Fruit fly (Drosophila melanogaster) whole organism, embryonic: Measurements from ENCODE around the gene wtrw.

Source experiments
- Ada2b ChIP-seq: fragments of 200-800 bp; sonication (Bioruptor generic); IDR thresholded peaks from 2 replicates; pipeline ENCODE4 v1.3.6; 2022; ENCODE audit warnings: missing biosample characterization, missing genetic modification characterization
- Atf6 ChIP-seq: fragments of 200-800 bp; sonication (Bioruptor generic); IDR thresholded peaks from 2 replicates; pipeline ENCODE4 v1.3.6; 2022; ENCODE audit warnings: missing biosample characterization, missing genetic modification characterization
- BEAF-32 ChIP-seq: fragments of 200-800 bp; sonication (Bioruptor generic); optimal IDR thresholded peaks from 3 replicates; lab custom pipeline; 2017; ENCODE audit warnings: missing biosample characterization, missing genetic modification characterization, mild to moderate bottlenecking, moderate library complexity, missing genetic modification reagents
- Bdp1 ChIP-seq: fragments of 200-800 bp; sonication (Bioruptor generic); optimal IDR thresholded peaks from 3 replicates; lab custom pipeline; 2016; ENCODE audit warnings: missing biosample characterization, missing genetic modification characterization
- CG10654 ChIP-seq: fragments of 200-800 bp; sonication (Bioruptor generic); optimal IDR thresholded peaks from 2 replicates; lab custom pipeline; 2016; ENCODE audit warnings: missing biosample characterization, missing genetic modification characterization
- CG12391 ChIP-seq: fragments of 200-800 bp; sonication (Bioruptor generic); optimal IDR thresholded peaks from 3 replicates; lab custom pipeline; 2018; ENCODE audit warnings: missing biosample characterization, mild to moderate bottlenecking, missing genetic modification characterization, moderate library complexity
- CG12659 ChIP-seq: fragments of 200-800 bp; sonication (Bioruptor generic); optimal IDR thresholded peaks from 3 replicates; lab custom pipeline; 2017; ENCODE audit warnings: mild to moderate bottlenecking, missing biosample characterization, missing genetic modification reagents, missing genetic modification characterization
- CG12942 ChIP-seq: fragments of 200-800 bp; sonication (Bioruptor generic); optimal IDR thresholded peaks from 3 replicates; lab custom pipeline; 2016; ENCODE audit warnings: missing biosample characterization, missing genetic modification characterization
- CG13894 ChIP-seq: fragments of 200-800 bp; sonication (Bioruptor generic); optimal IDR thresholded peaks from 3 replicates; lab custom pipeline; 2018; ENCODE audit warnings: missing biosample characterization, mild to moderate bottlenecking, missing genetic modification characterization, moderate library complexity
- CG15011 ChIP-seq: fragments of 200-800 bp; sonication (Bioruptor generic); optimal IDR thresholded peaks from 3 replicates; lab custom pipeline; 2018; ENCODE audit warnings: missing biosample characterization, mild to moderate bottlenecking, missing genetic modification characterization
- CG2120 ChIP-seq: fragments of 200-800 bp; sonication (Bioruptor generic); optimal IDR thresholded peaks from 3 replicates; lab custom pipeline; 2016; ENCODE audit warnings: missing biosample characterization, missing genetic modification characterization
- CG3163 ChIP-seq: fragments of 200-800 bp; sonication (Bioruptor generic); optimal IDR thresholded peaks from 3 replicates; lab custom pipeline; 2016; ENCODE audit warnings: missing biosample characterization, missing genetic modification characterization
- CG3407 ChIP-seq: fragments of 200-800 bp; sonication (Bioruptor generic); optimal IDR thresholded peaks from 2 replicates; lab custom pipeline; 2018; ENCODE audit warnings: missing biosample characterization, mild to moderate bottlenecking, missing genetic modification characterization
- CG34224 ChIP-seq: fragments of 200-800 bp; sonication (Bioruptor generic); IDR thresholded peaks from 3 replicates; pipeline ENCODE4 v1.3.6; 2022; ENCODE audit warnings: missing biosample characterization, missing genetic modification characterization; ENCODE audit not compliant: partially characterized antibody
- CG3995 ChIP-seq: fragments of 200-800 bp; sonication (Bioruptor generic); optimal IDR thresholded peaks from 3 replicates; lab custom pipeline; 2016; ENCODE audit warnings: missing biosample characterization, missing genetic modification characterization
- CG4617 ChIP-seq: fragments of 200-800 bp; sonication (Bioruptor generic); optimal IDR thresholded peaks from 3 replicates; lab custom pipeline; 2016; ENCODE audit warnings: missing biosample characterization, missing genetic modification characterization, borderline replicate concordance
- CG4707 ChIP-seq: fragments of 200-800 bp; sonication (Bioruptor generic); optimal IDR thresholded peaks from 2 replicates; lab custom pipeline; 2018; ENCODE audit warnings: missing biosample characterization, mild to moderate bottlenecking, missing genetic modification characterization, moderate library complexity
- CG7786 ChIP-seq: fragments of 200-800 bp; sonication (Bioruptor generic); optimal IDR thresholded peaks from 2 replicates; lab custom pipeline; 2016; ENCODE audit warnings: missing biosample characterization, missing genetic modification characterization
- CG7839 ChIP-seq: fragments of 200-800 bp; sonication (Bioruptor generic); optimal IDR thresholded peaks from 3 replicates; lab custom pipeline; 2018; ENCODE audit warnings: missing biosample characterization, mild to moderate bottlenecking, missing genetic modification characterization, moderate library complexity
- CG7987 ChIP-seq: fragments of 200-800 bp; sonication (Bioruptor generic); optimal IDR thresholded peaks from 2 replicates; lab custom pipeline; 2018; ENCODE audit warnings: missing biosample characterization, mild to moderate bottlenecking, missing genetic modification characterization, moderate library complexity
- CG8388 ChIP-seq: fragments of 200-800 bp; sonication (Bioruptor generic); optimal IDR thresholded peaks from 2 replicates; lab custom pipeline; 2019; ENCODE audit warnings: missing biosample characterization, mild to moderate bottlenecking, missing genetic modification characterization, moderate library complexity
- CG8478 ChIP-seq: fragments of >200 bp; optimal IDR thresholded peaks from 2 replicates; lab custom pipeline; 2018
- D19A ChIP-seq: fragments of 200-800 bp; optimal IDR thresholded peaks from 3 replicates; lab custom pipeline; 2019; ENCODE audit warnings: missing biosample characterization, mild to moderate bottlenecking, missing genetic modification characterization, moderate library complexity
- Dad ChIP-seq: fragments of 200-800 bp; sonication (Bioruptor generic); optimal IDR thresholded peaks from 3 replicates; lab custom pipeline; 2016; ENCODE audit warnings: missing biosample characterization, missing genetic modification characterization
- Drgx ChIP-seq: fragments of 200-800 bp; sonication (Bioruptor generic); IDR thresholded peaks from 2 replicates; pipeline ENCODE4 v1.3.6; 2022; ENCODE audit warnings: missing biosample characterization, missing genetic modification characterization
- Ets97D ChIP-seq: fragments of 200-800 bp; sonication (Bioruptor generic); optimal IDR thresholded peaks from 3 replicates; lab custom pipeline; 2016; ENCODE audit warnings: missing biosample characterization, missing genetic modification characterization
- Fer2 ChIP-seq: fragments of 200-800 bp; sonication (Bioruptor generic); optimal IDR thresholded peaks from 2 replicates; lab custom pipeline; 2018; ENCODE audit warnings: missing biosample characterization, mild to moderate bottlenecking, missing genetic modification characterization, moderate library complexity
- H2.0 ChIP-seq: fragments of 200-800 bp; sonication (Bioruptor generic); IDR thresholded peaks from 2 replicates; pipeline ENCODE4 v1.3.6; 2022; ENCODE audit warnings: missing biosample characterization, missing genetic modification characterization
- Hey ChIP-seq: fragments of 200-800 bp; sonication (Bioruptor generic); optimal IDR thresholded peaks from 3 replicates; lab custom pipeline; 2018; ENCODE audit warnings: missing biosample characterization, mild to moderate bottlenecking, missing genetic modification characterization
- NC2β ChIP-seq: fragments of 200-800 bp; sonication (Bioruptor generic); optimal IDR thresholded peaks from 2 replicates; lab custom pipeline; 2016; ENCODE audit warnings: missing biosample characterization, missing genetic modification characterization
- Ptx1 ChIP-seq: fragments of 200-800 bp; sonication (Bioruptor generic); IDR thresholded peaks from 2 replicates; pipeline ENCODE4 v1.3.6; 2022; ENCODE audit warnings: missing biosample characterization, missing genetic modification characterization
- Rfx ChIP-seq: fragments of 200-800 bp; sonication (Bioruptor generic); IDR thresholded peaks from 2 replicates; pipeline ENCODE4 v1.3.6; 2022; ENCODE audit warnings: missing biosample characterization, missing genetic modification characterization
- Sox102F ChIP-seq: fragments of 200-800 bp; sonication (Bioruptor generic); optimal IDR thresholded peaks from 2 replicates; lab custom pipeline; 2018; ENCODE audit warnings: missing biosample characterization, mild to moderate bottlenecking, missing genetic modification characterization, moderate library complexity
- al ChIP-seq: fragments of 200-800 bp; sonication (Bioruptor generic); IDR thresholded peaks from 2 replicates; pipeline ENCODE4 v1.3.6; 2022; ENCODE audit warnings: missing biosample characterization, missing genetic modification characterization
- ase ChIP-seq: fragments of 200-800 bp; sonication (Bioruptor generic); IDR thresholded peaks from 3 replicates; pipeline ENCODE4 v1.3.6; 2022; ENCODE audit warnings: missing biosample characterization, missing genetic modification characterization
- ato ChIP-seq: fragments of 200-800 bp; sonication (Bioruptor generic); IDR thresholded peaks from 2 replicates; pipeline ENCODE4 v1.3.6; 2022; ENCODE audit warnings: missing biosample characterization, missing genetic modification characterization; ENCODE audit not compliant: partially characterized antibody
- disco-r ChIP-seq: fragments of 200-800 bp; sonication (Bioruptor generic); optimal IDR thresholded peaks from 2 replicates; lab custom pipeline; 2016; ENCODE audit warnings: missing biosample characterization, missing genetic modification characterization
- dpn ChIP-seq, 2 experiments: fragments of 200-800 bp; sonication (Bioruptor generic); optimal IDR thresholded peaks; 3 replicates each; lab custom pipeline; 2016; ENCODE audit warnings: missing biosample characterization in 2 of 2, missing genetic modification characterization in 2 of 2
- eve ChIP-seq, 2 experiments: fragments of >200 bp; optimal IDR thresholded peaks; 2 replicates each; lab custom pipeline; 2017; ENCODE audit warnings: missing biosample characterization in 2 of 2, missing genetic modification characterization in 2 of 2
- hb ChIP-seq: fragments of 200-800 bp; sonication (Bioruptor generic); IDR thresholded peaks from 3 replicates; pipeline ENCODE4 v1.3.6; 2022; ENCODE audit warnings: missing biosample characterization, missing genetic modification characterization; ENCODE audit not compliant: partially characterized antibody
- inv ChIP-seq: fragments of 200-800 bp; sonication (Bioruptor generic); IDR thresholded peaks from 2 replicates; pipeline ENCODE4 v1.3.6; 2022; ENCODE audit warnings: missing biosample characterization, missing genetic modification characterization; ENCODE audit not compliant: partially characterized antibody
- jumu ChIP-seq: fragments of 200-800 bp; sonication (Bioruptor generic); optimal IDR thresholded peaks from 3 replicates; lab custom pipeline; 2016; ENCODE audit warnings: missing biosample characterization, missing genetic modification characterization
- lilli ChIP-seq: fragments of 200-800 bp; sonication (Bioruptor generic); optimal IDR thresholded peaks from 3 replicates; lab custom pipeline; 2016; ENCODE audit warnings: missing biosample characterization, missing genetic modification characterization
- p53 ChIP-seq: fragments of 200-800 bp; sonication (Bioruptor generic); optimal IDR thresholded peaks from 2 replicates; lab custom pipeline; 2016; ENCODE audit warnings: missing biosample characterization, missing genetic modification characterization
- prd ChIP-seq, 3 experiments: fragments of >200 bp in 2 of 3; fragments of 200-800 bp in 1 of 3; sonication (Bioruptor generic) in 1 of 3; optimal IDR thresholded peaks in 2 of 3; IDR thresholded peaks in 1 of 3; 2 replicates in 2 of 3; 3 replicates in 1 of 3; pipeline versions ENCODE4 v1.3.6 to Lab custom; 2017 to 2022; ENCODE audit warnings: missing biosample characterization in 1 of 3, missing genetic modification characterization in 1 of 3
- psq ChIP-seq: fragments of 200-800 bp; sonication (Bioruptor generic); optimal IDR thresholded peaks from 2 replicates; lab custom pipeline; 2017; ENCODE audit warnings: missing biosample characterization, missing genetic modification characterization
- pzg ChIP-seq: fragments of 200-800 bp; sonication (Bioruptor generic); optimal IDR thresholded peaks from 3 replicates; lab custom pipeline; 2018; ENCODE audit warnings: missing biosample characterization, mild to moderate bottlenecking, missing genetic modification characterization, moderate library complexity
- sc ChIP-seq, 3 experiments: fragments of >200 bp in 2 of 3; fragments of 200-800 bp in 1 of 3; sonication (Bioruptor generic) in 1 of 3; optimal IDR thresholded peaks; 2 replicates in 2 of 3; 3 replicates in 1 of 3; lab custom pipeline; 2017; ENCODE audit warnings: mild to moderate bottlenecking in 1 of 3, missing biosample characterization in 1 of 3, missing genetic modification characterization in 1 of 3, missing genetic modification reagents in 1 of 3
- sr ChIP-seq: fragments of 200-800 bp; sonication (Bioruptor generic); IDR thresholded peaks from 3 replicates; pipeline ENCODE4 v1.3.6; 2022; ENCODE audit warnings: missing biosample characterization, missing genetic modification characterization
- unc-4 ChIP-seq: fragments of 200-800 bp; sonication (Bioruptor generic); IDR thresholded peaks from 2 replicates; pipeline ENCODE4 v1.3.6; 2022; ENCODE audit warnings: missing biosample characterization, missing genetic modification characterization; ENCODE audit not compliant: partially characterized antibody

The wtrw gene

DNA sequence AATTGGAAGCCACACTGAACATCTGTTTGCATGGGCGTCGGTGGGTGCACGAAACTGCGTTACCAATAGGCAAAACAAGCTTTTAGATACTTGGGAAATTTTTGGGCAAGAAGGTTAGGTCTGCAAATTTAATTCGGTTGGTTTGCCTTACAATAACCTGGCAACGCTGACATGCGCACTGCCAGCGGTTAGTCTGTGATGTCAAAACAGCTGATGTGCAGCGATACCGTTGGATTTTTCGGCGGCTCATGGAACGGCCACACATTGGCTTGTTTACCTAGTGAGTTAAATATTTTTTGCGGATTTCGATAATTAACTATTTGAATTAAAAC lies 4.3 kb upstream of the wtrw start, which contains the start of gene ArgRS-m (continued):
- TF ChIP-seq CG12391 (peak; percentile 53), BEAF-32 (GFP tag; lab: Kevin White, UChicago) (peak; percentile 61), CG13894 (tag; lab: Kevin White, UChicago) (peak; percentile 4), H2.0 (GFP tag; lab: Robert Waterston, UW) (peak; percentile 44), sr (no peak), Bdp1 (GFP tag; lab: Kevin White, UChicago) (peak; percentile 43), Atf6 (GFP tag; lab: Robert Waterston, UW) (peak; percentile 54; the same call in 1 of the 2 replicates), sc (optimal IDR thresholded peaks at IDR 0.05; lab: Kevin White, UChicago) (no peak), sc (GFP tag; optimal IDR thresholded peaks at IDR 0.05; lab: Kevin White, UChicago) (no peak), dpn (GFP tag; optimal IDR thresholded peaks at IDR 0.05; lab: Kevin White, UChicago) (peak; percentile 54), Ets97D (GFP tag; lab: Kevin White, UChicago) (peak; percentile 63), CG15011 (GFP tag; lab: Kevin White, UChicago) (no peak), Ada2b (GFP tag; lab: Robert Waterston, UW) (no peak), pzg (GFP tag; lab: Kevin White, UChicago) (peak; percentile 83), CG34224 (GFP tag; lab: Robert Waterston, UW) (no peak; the same call in 2 of the 3 replicates), CG10654 (GFP tag; lab: Kevin White, UChicago) (peak; percentile 20), CG12659 (GFP tag; lab: Kevin White, UChicago) (peak; percentile 76), unc-4 (GFP tag; lab: Robert Waterston, UW) (0 out of 2 replicates have a peak, but pooled peaks have one; percentile 53), CG8478 (lab: Kevin White, UChicago) (no peak), p53 (GFP tag; lab: Kevin White, UChicago) (peak; percentile 18), ato (GFP tag; lab: Robert Waterston, UW) (0 out of 2 replicates have a peak, but pooled peaks have one; percentile 8), Drgx (GFP tag; lab: Robert Waterston, UW) (peak; percentile 64), CG2120 (GFP tag; lab: Kevin White, UChicago) (peak; percentile 89), CG3163 (peak; percentile 58), al (GFP tag; lab: Robert Waterston, UW) (no peak; the same call in 1 of the 2 replicates), Rfx (GFP tag; lab: Robert Waterston, UW) (peak; percentile 84), prd (optimal IDR thresholded peaks at IDR 0.05; lab: Kevin White, UChicago) (no peak), prd (GFP tag; IDR thresholded peaks at IDR 0.05; lab: Robert Waterston, UW) (peak; percentile 33; the same call in 2 of the 3 replicates), CG12942 (peak; percentile 33), CG7786 (peak; percentile 73), eve (GFP tag; optimal IDR thresholded peaks at IDR 0.05; lab: Kevin White, UChicago) (no peak), lilli (GFP tag; lab: Kevin White, UChicago) (peak; percentile 80), CG3995 (GFP tag; lab: Kevin White, UChicago) (peak; percentile 12), ase (GFP tag; lab: Robert Waterston, UW) (no peak), Ptx1 (GFP tag; lab: Robert Waterston, UW) (peak; percentile 41; the same call in 1 of the 2 replicates), Hey (tag; lab: Kevin White, UChicago) (no peak), inv (GFP tag; lab: Robert Waterston, UW) (no peak), psq (peak; percentile 28), jumu (GFP tag; lab: Kevin White, UChicago) (peak; percentile 68), CG8388 (no peak), Sox102F (peak; percentile 47), disco-r (GFP tag; lab: Kevin White, UChicago) (no peak), CG7987 (no peak), CG3407 (GFP tag; lab: Kevin White, UChicago) (peak; percentile 25), CG4707 (GFP tag; lab: Kevin White, UChicago) (no peak), NC2β (GFP tag; lab: Kevin White, UChicago) (peak; percentile 24), CG7839 (tag; lab: Kevin White, UChicago) (peak; percentile 45), Dad (GFP tag; lab: Kevin White, UChicago) (peak; percentile 46), D19A (no peak), hb (GFP tag; lab: Robert Waterston, UW) (no peak), Fer2 (no peak), CG4617 (GFP tag; lab: Kevin White, UChicago) (peak; percentile 58)
